Worm (Caenorhabditis elegans): ENCODE data around the gene mpk-1.

- no peak for TF ChIP-seq flt-1 (GFP tag; IDR thresholded peaks at IDR 0.05)
- no peak for TF ChIP-seq sea-1 (GFP tag; conservative IDR thresholded peaks at IDR 0.05)
- no peak for TF ChIP-seq tbx-11 (GFP tag; IDR thresholded peaks at IDR 0.05)
- no peak for TF ChIP-seq hmg-4 (GFP tag; optimal IDR thresholded peaks at IDR 0.05)
- TF ChIP-seq aly-1 (tag; optimal IDR thresholded peaks at IDR 0.05): no peak
- TF ChIP-seq ceh-13 (GFP tag; optimal IDR thresholded peaks at IDR 0.05): no peak
- TF ChIP-seq hnd-1 (tag; optimal IDR thresholded peaks at IDR 0.05): no peak
- TF ChIP-seq ama-1 (optimal IDR thresholded peaks at IDR 0.05): no peak
- no peak for TF ChIP-seq ets-7 (tag; optimal IDR thresholded peaks at IDR 0.05)
- no peak for TF ChIP-seq hmbx-1 (tag; optimal IDR thresholded peaks at IDR 0.05)
- no peak for TF ChIP-seq ceh-36 (tag; optimal IDR thresholded peaks at IDR 0.05)
- no peak for TF ChIP-seq F13C5.2 (tag; optimal IDR thresholded peaks at IDR 0.05)
- TF ChIP-seq pes-1 (GFP tag; IDR thresholded peaks at IDR 0.05): no peak
- no peak for TF ChIP-seq B0310.2 (tag; optimal IDR thresholded peaks at IDR 0.05)
Measured at ce11 chrIII:4204964-4205363, 22.9 kb downstream of the mpk-1 start.
